Worm (Caenorhabditis elegans) whole organism, L4/young adult: ENCODE data around the gene lcmt-1.

Experiments
- dao-5 ChIP-seq: sonication (generic microtip); optimal IDR thresholded peaks from 2 replicates; lab custom pipeline; 2016; ENCODE audit warnings: missing genotype, missing genetic modification characterization, moderate library complexity, missing compliant biosample characterization
- him-1 ChIP-seq: sonication (generic microtip); optimal IDR thresholded peaks from 2 replicates; lab custom pipeline; 2016; ENCODE audit warnings: missing genotype, missing genetic modification reagents, missing genetic modification characterization, missing compliant biosample characterization

- TF ChIP-seq him-1 (tag; lab: Kevin White, UChicago) (no peak), dao-5 (tag; lab: Kevin White, UChicago) (no peak)
Measured at ce11 chrIII:4362332-4362731, 19.1 kb downstream of the lcmt-1 start.
